Worm (Caenorhabditis elegans) whole organism, L3 larva: ENCODE results near the gene nhr-84.

Source experiments
- ZK546.5 ChIP-seq: sonication (generic microtip); optimal IDR thresholded peaks from 2 replicates; lab custom pipeline; 2017; ENCODE audit warnings: missing biosample characterization, missing genetic modification characterization
- ceh-16 ChIP-seq: sonication (generic microtip); optimal IDR thresholded peaks from 2 replicates; lab custom pipeline; 2017; ENCODE audit warnings: missing biosample characterization, missing genetic modification characterization
- ceh-28 ChIP-seq: fragments of 150-350 bp; optimal IDR thresholded peaks from 2 replicates; lab custom pipeline; 2014; ENCODE audit warnings: missing biosample characterization, missing genetic modification reagents, missing genetic modification characterization
- ceh-82 ChIP-seq: fragments of 150-350 bp; optimal IDR thresholded peaks from 2 replicates; lab custom pipeline; 2014; ENCODE audit warnings: missing biosample characterization, missing genetic modification characterization
- ceh-9 ChIP-seq: sonication (generic microtip); optimal IDR thresholded peaks from 2 replicates; lab custom pipeline; 2018; ENCODE audit warnings: missing biosample characterization, missing genetic modification characterization
- daf-12 ChIP-seq: fragments of 150-350 bp; optimal IDR thresholded peaks from 2 replicates; lab custom pipeline; 2014; ENCODE audit warnings: missing biosample characterization, missing genetic modification reagents, missing genetic modification characterization
- egl-27 ChIP-seq: sonication (generic microtip); optimal IDR thresholded peaks from 4 replicates; lab custom pipeline; 2017; ENCODE audit warnings: missing biosample characterization, missing genetic modification reagents, missing genetic modification characterization
- egl-5 ChIP-seq: fragments of 150-350 bp; optimal IDR thresholded peaks from 2 replicates; lab custom pipeline; 2017; ENCODE audit warnings: missing biosample characterization, missing genetic modification reagents, missing genetic modification characterization, inconsistent platforms
- elt-1 ChIP-seq: fragments of 150-350 bp; optimal IDR thresholded peaks from 2 replicates; lab custom pipeline; 2014; ENCODE audit warnings: missing biosample characterization, missing genetic modification characterization
- elt-2 ChIP-seq: sonication (generic microtip); optimal IDR thresholded peaks from 2 replicates; lab custom pipeline; 2016; ENCODE audit warnings: missing genetic modification reagents, mild to moderate bottlenecking, missing genetic modification characterization, missing compliant biosample characterization
- elt-3 ChIP-seq, 3 experiments: fragments of 150-350 bp in 1 of 3; sonication (generic microtip) in 2 of 3; optimal IDR thresholded peaks; 2 replicates in 2 of 3; 4 replicates in 1 of 3; lab custom pipeline; 2014 to 2017; ENCODE audit warnings: missing biosample characterization in 3 of 3, missing genetic modification characterization in 3 of 3
- fkh-10 ChIP-seq: sonication (generic microtip); optimal IDR thresholded peaks from 2 replicates; lab custom pipeline; 2017; ENCODE audit warnings: missing biosample characterization, missing genetic modification reagents, missing genetic modification characterization
- fos-1 ChIP-seq: fragments of 150-350 bp; optimal IDR thresholded peaks from 2 replicates; lab custom pipeline; 2014; ENCODE audit warnings: missing biosample characterization, missing genetic modification characterization
- hmg-11 ChIP-seq: sonication (generic microtip); optimal IDR thresholded peaks from 2 replicates; lab custom pipeline; 2016; ENCODE audit warnings: missing genetic modification characterization, missing compliant biosample characterization
- jun-1 ChIP-seq: fragments of 150-350 bp; optimal IDR thresholded peaks from 2 replicates; lab custom pipeline; 2014; ENCODE audit warnings: missing biosample characterization, missing genetic modification reagents, missing genetic modification characterization
- lin-15B ChIP-seq: fragments of 150-350 bp; optimal IDR thresholded peaks from 2 replicates; lab custom pipeline; 2014; ENCODE audit warnings: missing biosample characterization, missing genetic modification characterization
- lsy-12 ChIP-seq: sonication (generic microtip); optimal IDR thresholded peaks from 2 replicates; lab custom pipeline; 2016; ENCODE audit warnings: mild to moderate bottlenecking, missing genetic modification characterization, missing compliant biosample characterization
- mdl-1 ChIP-seq: fragments of 150-350 bp; optimal IDR thresholded peaks from 2 replicates; lab custom pipeline; 2014; ENCODE audit warnings: missing biosample characterization, missing genetic modification characterization
- mml-1 ChIP-seq: fragments of 150-350 bp; sonication (generic microtip); optimal IDR thresholded peaks from 3 replicates; lab custom pipeline; 2014; ENCODE audit warnings: missing biosample characterization, missing genetic modification characterization
- nfya-1 ChIP-seq: sonication (generic microtip); optimal IDR thresholded peaks from 2 replicates; lab custom pipeline; 2017; ENCODE audit warnings: missing genetic modification characterization, mild to moderate bottlenecking, missing compliant biosample characterization, antibody characterized with exemption, moderate library complexity; ENCODE audit not compliant: insufficient read depth
- nhr-11 ChIP-seq: fragments of 150-350 bp; optimal IDR thresholded peaks from 2 replicates; lab custom pipeline; 2014; ENCODE audit warnings: missing biosample characterization, missing genetic modification characterization
- nhr-12 ChIP-seq: fragments of 150-350 bp; optimal IDR thresholded peaks from 2 replicates; lab custom pipeline; 2014; ENCODE audit warnings: missing biosample characterization, missing genetic modification characterization
- nhr-237 ChIP-seq: fragments of 150-350 bp; optimal IDR thresholded peaks from 2 replicates; lab custom pipeline; 2014; ENCODE audit warnings: missing biosample characterization, missing genetic modification characterization
- nhr-25 ChIP-seq: sonication (generic microtip); optimal IDR thresholded peaks from 2 replicates; lab custom pipeline; 2017; ENCODE audit warnings: missing biosample characterization, missing genetic modification characterization
- nhr-28 ChIP-seq: fragments of 150-350 bp; optimal IDR thresholded peaks from 2 replicates; lab custom pipeline; 2014; ENCODE audit warnings: missing biosample characterization, missing genetic modification characterization
- nhr-76 ChIP-seq: fragments of 150-350 bp; sonication (generic microtip); optimal IDR thresholded peaks from 5 replicates; lab custom pipeline; 2014; ENCODE audit warnings: missing biosample characterization, missing genetic modification characterization
- nhr-77 ChIP-seq: fragments of 150-350 bp; optimal IDR thresholded peaks from 2 replicates; lab custom pipeline; 2014; ENCODE audit warnings: missing biosample characterization, missing genetic modification characterization
- pha-4 ChIP-seq: fragments of 150-350 bp; optimal IDR thresholded peaks from 2 replicates; lab custom pipeline; 2014; ENCODE audit warnings: missing biosample characterization, missing genetic modification reagents, missing genetic modification characterization
- pqm-1 ChIP-seq: fragments of 150-350 bp; optimal IDR thresholded peaks from 2 replicates; lab custom pipeline; 2017; ENCODE audit warnings: missing biosample characterization, missing genetic modification characterization, inconsistent platforms
- skn-1 ChIP-seq: fragments of 150-350 bp; optimal IDR thresholded peaks from 2 replicates; lab custom pipeline; 2014; ENCODE audit warnings: missing biosample characterization, missing genetic modification characterization
- snpc-4 ChIP-seq: fragments of 150-350 bp; optimal IDR thresholded peaks from 2 replicates; lab custom pipeline; 2014; ENCODE audit warnings: missing biosample characterization, missing genetic modification characterization
- tbx-2 ChIP-seq: sonication (generic microtip); optimal IDR thresholded peaks from 2 replicates; lab custom pipeline; 2016; ENCODE audit warnings: mild to moderate bottlenecking, missing genetic modification characterization, missing compliant biosample characterization
- unc-62 ChIP-seq: fragments of 150-350 bp; sonication (generic microtip); optimal IDR thresholded peaks from 4 replicates; lab custom pipeline; 2014; ENCODE audit warnings: missing biosample characterization, missing genetic modification reagents, missing genetic modification characterization
- zag-1 ChIP-seq: fragments of 150-350 bp; optimal IDR thresholded peaks from 2 replicates; lab custom pipeline; 2014; ENCODE audit warnings: missing biosample characterization, missing genetic modification characterization
- ztf-11 ChIP-seq: fragments of 150-350 bp; optimal IDR thresholded peaks from 2 replicates; lab custom pipeline; 2014; ENCODE audit warnings: missing biosample characterization, missing genetic modification characterization
- ztf-4 ChIP-seq: fragments of 150-350 bp; optimal IDR thresholded peaks from 2 replicates; lab custom pipeline; 2014; ENCODE audit warnings: missing biosample characterization, missing genetic modification characterization

nhr-84 gene

ce11 chrV:15887708-15888295 is 8.4 kb upstream of the nhr-84 start:
- TF ChIP-seq elt-2 (tag; lab: Kevin White, UChicago) (peak; percentile 93), nfya-1 (peak; percentile 76), pha-4 (tag; lab: Kevin White, UChicago) (peak; percentile 16), nhr-237 (tag; lab: Kevin White, UChicago) (no peak), fos-1 (tag; lab: Kevin White, UChicago) (peak; percentile 33), tbx-2 (tag; lab: Kevin White, UChicago) (no peak), jun-1 (tag; lab: Kevin White, UChicago) (peak; percentile 70), pqm-1 (peak; percentile 89)

ce11 chrV:15885967-15886366 is 6.6 kb upstream of the nhr-84 start, which contains the start of gene T06C12.9:
Gene T06C12.9, minus strand, starts transcription at chrV:15886067.
- peak; percentile 9 for TF ChIP-seq pqm-1
- no peak for TF ChIP-seq nhr-12 (tag; lab: Kevin White, UChicago)
- no peak for TF ChIP-seq mdl-1 (tag; lab: Kevin White, UChicago)
- no peak for TF ChIP-seq ZK546.5

- TF ChIP-seq ZK546.5 (no peak), nfya-1 (no peak), mml-1 (tag; lab: Kevin White, UChicago) (no peak)
- TF ChIP-seq, all 47 proteins: peak for 0
These were observed 5.3 kb upstream of the nhr-84 start, which contains the start of gene oac-42 for ce11 chrV:15884698-15885097. Gene oac-42, minus strand, starts transcription at chrV:15884798.

- TF ChIP-seq mml-1 (tag; lab: Kevin White, UChicago) (no peak), lin-15B (tag; lab: Kevin White, UChicago) (peak; percentile 15), ztf-4 (tag; lab: Kevin White, UChicago) (no peak), egl-5 (tag; lab: Kevin White, UChicago) (no peak), elt-1 (tag; lab: Kevin White, UChicago) (no peak), elt-3 (tag; optimal IDR thresholded peaks at IDR 0.05; lab: Kevin White, UChicago) (peak in 1 of 3 experiments; percentile 8), pha-4 (tag; lab: Kevin White, UChicago) (peak; percentile 84), pqm-1 (peak; percentile 62), hmg-11 (peak; percentile 34), nhr-12 (tag; lab: Kevin White, UChicago) (no peak), egl-27 (tag; lab: Kevin White, UChicago) (peak; percentile 63), nhr-237 (tag; lab: Kevin White, UChicago) (no peak), ztf-11 (no peak), elt-2 (tag; lab: Kevin White, UChicago) (peak; percentile 76), ZK546.5 (no peak), daf-12 (tag; lab: Kevin White, UChicago) (no peak), snpc-4 (no peak), skn-1 (tag; lab: Kevin White, UChicago) (peak; percentile 97), nhr-25 (tag; lab: Kevin White, UChicago) (peak; percentile 36), jun-1 (tag; lab: Kevin White, UChicago) (peak; percentile 69), nfya-1 (peak; percentile 18), ceh-28 (tag; lab: Kevin White, UChicago) (peak; percentile 68), nhr-11 (tag; lab: Kevin White, UChicago) (no peak), mdl-1 (tag; lab: Kevin White, UChicago) (no peak)
These were observed 1.3 kb upstream of the nhr-84 start for ce11 chrV:15880705-15881104.

ce11 chrV:15880033-15880432 is 625 bp upstream of the nhr-84 start:
- TF ChIP-seq elt-2 (tag; lab: Kevin White, UChicago) = peak; percentile 52
- TF ChIP-seq ceh-16 = no peak
- TF ChIP-seq pha-4 (tag; lab: Kevin White, UChicago) = peak; percentile 26
- TF ChIP-seq fkh-10 (GFP tag; lab: Kevin White, UChicago) = no peak
- peak; percentile 66 for TF ChIP-seq pqm-1
- TF ChIP-seq, all 47 proteins: peak for 3

- TF ChIP-seq elt-2 (tag; lab: Kevin White, UChicago) (peak; percentile 25), fos-1 (tag; lab: Kevin White, UChicago) (no peak)
These were observed 3.1 kb downstream of the nhr-84 start, which contains the start of gene nhr-102 for ce11 chrV:15876308-15876707. Gene nhr-102, minus strand, starts transcription at chrV:15876408.

ce11 chrV:15873762-15874161 is 5.6 kb downstream of the nhr-84 start:
- TF ChIP-seq skn-1 (tag; lab: Kevin White, UChicago) = peak; percentile 74
- peak; percentile 66 for TF ChIP-seq ceh-82 (tag; lab: Kevin White, UChicago)
- TF ChIP-seq lsy-12 (tag; lab: Kevin White, UChicago) = peak; percentile 66
- TF ChIP-seq mml-1 (tag; lab: Kevin White, UChicago) = no peak
- TF ChIP-seq ceh-16 = peak; percentile 13
- TF ChIP-seq jun-1 (tag; lab: Kevin White, UChicago) = peak; percentile 52
- no peak for TF ChIP-seq ceh-9
- no peak for TF ChIP-seq nhr-76 (tag; lab: Kevin White, UChicago)
- TF ChIP-seq pqm-1 = peak; percentile 53
- TF ChIP-seq ZK546.5 = no peak
- no peak for TF ChIP-seq zag-1 (tag; lab: Kevin White, UChicago)
- no peak for TF ChIP-seq egl-5 (tag; lab: Kevin White, UChicago)
- peak; percentile 18 for TF ChIP-seq nhr-11 (tag; lab: Kevin White, UChicago)
- no peak for TF ChIP-seq nhr-25 (tag; lab: Kevin White, UChicago)
- no peak for TF ChIP-seq unc-62
- TF ChIP-seq pha-4 (tag; lab: Kevin White, UChicago) = no peak
- TF ChIP-seq nhr-77 (tag; lab: Kevin White, UChicago) = peak; percentile 45
- TF ChIP-seq daf-12 (tag; lab: Kevin White, UChicago) = no peak
- no peak for TF ChIP-seq nhr-28
- peak; percentile 35 for TF ChIP-seq snpc-4
- TF ChIP-seq ceh-28 (tag; lab: Kevin White, UChicago) = no peak
